Worm (Caenorhabditis elegans): ENCODE results near the gene ZK622.4.

DNA sequence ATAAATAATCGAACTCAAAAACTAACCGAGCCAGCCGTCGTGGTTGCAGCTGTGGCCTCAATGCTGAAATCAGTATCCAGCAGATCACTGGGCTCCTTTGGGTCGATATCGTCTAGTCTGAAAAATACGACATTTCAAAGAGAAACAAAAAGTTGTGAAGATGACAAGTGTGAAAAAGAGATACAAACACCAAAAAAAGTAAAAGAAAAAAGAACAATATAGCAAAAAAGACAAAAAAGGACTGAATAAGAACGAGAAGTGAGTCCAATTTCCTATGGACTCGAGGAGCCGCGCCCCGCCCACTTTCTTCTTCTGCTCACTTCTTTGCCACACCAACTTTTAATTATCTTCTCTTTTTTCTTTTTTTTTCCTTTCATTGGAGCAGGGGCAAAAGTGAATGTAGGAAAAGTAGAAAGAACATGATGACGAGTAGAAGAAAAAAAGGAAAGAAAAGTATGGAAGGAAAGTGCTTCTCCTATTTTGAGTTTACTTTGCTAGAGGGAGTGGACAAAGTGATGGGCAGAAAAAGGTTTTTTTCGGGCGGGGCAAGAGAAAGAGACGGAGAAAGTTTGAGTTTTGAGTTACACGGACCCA lies 20.7 kb upstream of the ZK622.4 start, which contains the start of gene drn-1:
- no peak for TF ChIP-seq ceh-82 (tag; optimal IDR thresholded peaks at IDR 0.05)
- TF ChIP-seq fos-1 (tag; optimal IDR thresholded peaks at IDR 0.05), result no peak
- TF ChIP-seq eor-1 (tag; optimal IDR thresholded peaks at IDR 0.05), result no peak
- no peak for TF ChIP-seq snpc-4 (tag; optimal IDR thresholded peaks at IDR 0.05)
- TF ChIP-seq nhr-25 (tag; optimal IDR thresholded peaks at IDR 0.05), result no peak
- TF ChIP-seq nhr-28 (tag; optimal IDR thresholded peaks at IDR 0.05), result no peak
- no peak for TF ChIP-seq ZK546.5 (tag; optimal IDR thresholded peaks at IDR 0.05)
- TF ChIP-seq ama-1 (optimal IDR thresholded peaks at IDR 0.05), result no peak
- TF ChIP-seq elt-3 (tag; optimal IDR thresholded peaks at IDR 0.05), result no peak
- no peak for TF ChIP-seq pha-4 (tag; optimal IDR thresholded peaks at IDR 0.05)
